Fruit fly (Drosophila melanogaster) whole organism, prepupa: Measurements from ENCODE around the gene Ir68a.

Experiments
- Blimp-1 ChIP-seq: fragments of 200-800 bp; sonication (Bioruptor generic); optimal IDR thresholded peaks from 3 replicates; lab custom pipeline; 2017; ENCODE audit warnings: missing biosample characterization, missing genetic modification characterization, mild to moderate bottlenecking, moderate library complexity, missing genetic modification reagents
- CG10631 ChIP-seq: fragments of 200-800 bp; sonication (Bioruptor generic); optimal IDR thresholded peaks from 2 replicates; lab custom pipeline; 2016; ENCODE audit warnings: missing biosample characterization, missing genetic modification characterization
- CG10669 ChIP-seq: fragments of 200-800 bp; sonication (Bioruptor generic); optimal IDR thresholded peaks from 3 replicates; lab custom pipeline; 2018; ENCODE audit warnings: missing biosample characterization, mild to moderate bottlenecking, missing genetic modification characterization, moderate library complexity
- CG11902 ChIP-seq: fragments of 200-800 bp; sonication (Bioruptor generic); optimal IDR thresholded peaks from 3 replicates; lab custom pipeline; 2016; ENCODE audit warnings: missing biosample characterization, missing genetic modification characterization
- CG16779 ChIP-seq: fragments of 200-800 bp; sonication (Bioruptor generic); optimal IDR thresholded peaks from 3 replicates; lab custom pipeline; 2017; ENCODE audit warnings: missing biosample characterization, mild to moderate bottlenecking, missing genetic modification characterization
- CG31627 ChIP-seq: fragments of 200-800 bp; sonication (Bioruptor generic); optimal IDR thresholded peaks from 3 replicates; lab custom pipeline; 2016; ENCODE audit warnings: missing biosample characterization, missing genetic modification characterization
- CG32006 ChIP-seq: fragments of 200-800 bp; sonication (Bioruptor generic); optimal IDR thresholded peaks from 3 replicates; lab custom pipeline; 2017; ENCODE audit warnings: missing biosample characterization, mild to moderate bottlenecking, missing genetic modification characterization
- CG3919 ChIP-seq: fragments of 200-800 bp; sonication (Bioruptor generic); optimal IDR thresholded peaks from 3 replicates; lab custom pipeline; 2016; ENCODE audit warnings: missing biosample characterization, missing genetic modification characterization
- CG6276 ChIP-seq: fragments of 200-800 bp; sonication (Bioruptor generic); optimal IDR thresholded peaks from 2 replicates; lab custom pipeline; 2017; ENCODE audit warnings: missing biosample characterization, mild to moderate bottlenecking, missing genetic modification characterization
- CG6792 ChIP-seq: fragments of 200-800 bp; sonication (Bioruptor generic); optimal IDR thresholded peaks from 3 replicates; lab custom pipeline; 2016; ENCODE audit warnings: missing biosample characterization, missing genetic modification characterization
- CG6808 ChIP-seq: fragments of 200-800 bp; sonication (Bioruptor generic); optimal IDR thresholded peaks from 3 replicates; lab custom pipeline; 2017; ENCODE audit warnings: missing biosample characterization, missing genetic modification characterization, mild to moderate bottlenecking, moderate library complexity, missing genetic modification reagents
- CG6854 ChIP-seq: fragments of 200-800 bp; sonication (Bioruptor generic); optimal IDR thresholded peaks from 2 replicates; lab custom pipeline; 2017; ENCODE audit warnings: missing biosample characterization, mild to moderate bottlenecking, missing genetic modification characterization
- CG7368 ChIP-seq: fragments of 200-800 bp; sonication (Bioruptor generic); optimal IDR thresholded peaks from 3 replicates; lab custom pipeline; 2016; ENCODE audit warnings: missing biosample characterization, missing genetic modification characterization
- CG8119 ChIP-seq: fragments of 200-800 bp; sonication (Bioruptor generic); IDR thresholded peaks from 3 replicates; pipeline ENCODE4 v1.3.6; 2022; ENCODE audit warnings: missing biosample characterization, missing genetic modification characterization
- CG8319 ChIP-seq: fragments of 200-800 bp; sonication (Bioruptor generic); optimal IDR thresholded peaks from 3 replicates; lab custom pipeline; 2016; ENCODE audit warnings: missing biosample characterization, missing genetic modification characterization
- CG8632 ChIP-seq: fragments of 200-800 bp; sonication (Bioruptor generic); optimal IDR thresholded peaks from 3 replicates; lab custom pipeline; 2016; ENCODE audit warnings: missing biosample characterization, missing genetic modification characterization
- CG9139 ChIP-seq: fragments of 200-800 bp; sonication (Bioruptor generic); optimal IDR thresholded peaks from 3 replicates; lab custom pipeline; 2017; ENCODE audit warnings: missing biosample characterization, mild to moderate bottlenecking, missing genetic modification characterization
- Eip75B ChIP-seq: fragments of 200-800 bp; sonication (Bioruptor generic); optimal IDR thresholded peaks from 3 replicates; lab custom pipeline; 2016; ENCODE audit warnings: missing biosample characterization, missing genetic modification characterization
- Eip78C ChIP-seq: fragments of 200-800 bp; sonication (Bioruptor generic); peaks from one replicate; lab custom pipeline; 2016; ENCODE audit warnings: missing biosample characterization, missing genetic modification characterization
- Eip93F ChIP-seq: fragments of 200-800 bp; sonication (Bioruptor generic); optimal IDR thresholded peaks from 2 replicates; lab custom pipeline; 2016; ENCODE audit warnings: missing biosample characterization, mild to moderate bottlenecking, missing genetic modification characterization
- Ets21C ChIP-seq: fragments of 200-800 bp; sonication (Bioruptor generic); optimal IDR thresholded peaks from 3 replicates; lab custom pipeline; 2016; ENCODE audit warnings: missing biosample characterization, missing genetic modification characterization
- Gug ChIP-seq: fragments of 200-800 bp; sonication (Bioruptor generic); IDR thresholded peaks from 2 replicates; pipeline ENCODE4 v1.3.6; 2022; ENCODE audit warnings: missing biosample characterization, missing genetic modification characterization
- Hr38 ChIP-seq: sonication (Bioruptor generic); optimal IDR thresholded peaks from 2 replicates; lab custom pipeline; 2016; ENCODE audit warnings: missing biosample characterization, missing genetic modification characterization
- Hr39 ChIP-seq: fragments of 200-800 bp; sonication (Bioruptor generic); optimal IDR thresholded peaks from 2 replicates; lab custom pipeline; 2016; ENCODE audit warnings: missing biosample characterization, missing genetic modification characterization
- Lpt ChIP-seq: fragments of 200-800 bp; sonication (Bioruptor generic); optimal IDR thresholded peaks from 3 replicates; lab custom pipeline; 2016; ENCODE audit warnings: missing biosample characterization, missing genetic modification characterization
- Smox ChIP-seq: fragments of 200-800 bp; sonication (Bioruptor generic); optimal IDR thresholded peaks from 3 replicates; lab custom pipeline; 2016; ENCODE audit warnings: missing biosample characterization, missing genetic modification characterization
- Sox14 ChIP-seq: fragments of 200-800 bp; sonication (Bioruptor generic); optimal IDR thresholded peaks from 3 replicates; lab custom pipeline; 2016; ENCODE audit warnings: missing biosample characterization, missing genetic modification characterization
- Sox15 ChIP-seq: fragments of 200-800 bp; sonication (Bioruptor generic); optimal IDR thresholded peaks from 3 replicates; lab custom pipeline; 2016; ENCODE audit warnings: missing biosample characterization, missing genetic modification characterization
- achi ChIP-seq: fragments of 200-800 bp; sonication (Bioruptor generic); optimal IDR thresholded peaks from 3 replicates; lab custom pipeline; 2016; ENCODE audit warnings: missing biosample characterization, missing genetic modification characterization
- acj6 ChIP-seq: fragments of 200-800 bp; sonication (Bioruptor generic); optimal IDR thresholded peaks from 3 replicates; lab custom pipeline; 2016; ENCODE audit warnings: missing biosample characterization, missing genetic modification characterization
- cyc ChIP-seq: fragments of 200-800 bp; sonication (Bioruptor generic); optimal IDR thresholded peaks from 3 replicates; lab custom pipeline; 2016; ENCODE audit warnings: missing biosample characterization, missing genetic modification characterization
- dac ChIP-seq: fragments of 200-800 bp; sonication (Bioruptor generic); optimal IDR thresholded peaks from 2 replicates; lab custom pipeline; 2017; ENCODE audit warnings: missing biosample characterization, mild to moderate bottlenecking, missing genetic modification characterization
- dsx ChIP-seq: fragments of 200-800 bp; optimal IDR thresholded peaks from 3 replicates; lab custom pipeline; 2019; ENCODE audit warnings: missing biosample characterization, mild to moderate bottlenecking, missing genetic modification characterization, moderate library complexity; ENCODE audit not compliant: poor library complexity, severe bottlenecking
- esn ChIP-seq: fragments of 200-800 bp; sonication (Bioruptor generic); optimal IDR thresholded peaks from 2 replicates; lab custom pipeline; 2016; ENCODE audit warnings: missing biosample characterization, mild to moderate bottlenecking, missing genetic modification characterization, moderate library complexity
- fd59A ChIP-seq: fragments of 200-800 bp; sonication (Bioruptor generic); optimal IDR thresholded peaks from 2 replicates; lab custom pipeline; 2017; ENCODE audit warnings: missing biosample characterization, mild to moderate bottlenecking, missing genetic modification characterization, missing genetic modification reagents
- fd85E ChIP-seq: fragments of 200-800 bp; sonication (Bioruptor generic); optimal IDR thresholded peaks from 3 replicates; lab custom pipeline; 2016; ENCODE audit warnings: missing biosample characterization, missing genetic modification characterization
- fkh ChIP-seq: fragments of 200-800 bp; sonication (Bioruptor generic); optimal IDR thresholded peaks from 3 replicates; lab custom pipeline; 2017; ENCODE audit warnings: missing biosample characterization, mild to moderate bottlenecking, missing genetic modification characterization, moderate library complexity
- lz ChIP-seq: fragments of 200-800 bp; sonication (Bioruptor generic); optimal IDR thresholded peaks from 3 replicates; lab custom pipeline; 2016; ENCODE audit warnings: missing biosample characterization, missing genetic modification characterization
- net ChIP-seq: fragments of 200-800 bp; sonication (Bioruptor generic); optimal IDR thresholded peaks from 3 replicates; lab custom pipeline; 2016; ENCODE audit warnings: missing biosample characterization, missing genetic modification characterization
- pdm3 ChIP-seq: fragments of 200-800 bp; sonication (Bioruptor generic); optimal IDR thresholded peaks from 3 replicates; lab custom pipeline; 2016; ENCODE audit warnings: missing biosample characterization, missing genetic modification characterization
- salr ChIP-seq, 2 experiments: fragments of 200-800 bp; sonication (Bioruptor generic); optimal IDR thresholded peaks; 3 replicates each; lab custom pipeline; 2016 to 2018; ENCODE audit warnings: missing biosample characterization in 2 of 2, missing genetic modification characterization in 2 of 2, mild to moderate bottlenecking in 1 of 2
- spab ChIP-seq: fragments of 200-800 bp; sonication (Bioruptor generic); optimal IDR thresholded peaks from 2 replicates; lab custom pipeline; 2017; ENCODE audit warnings: missing biosample characterization, mild to moderate bottlenecking, missing genetic modification characterization, missing genetic modification reagents
- svp ChIP-seq: fragments of 200-800 bp; sonication (Bioruptor generic); peaks from one replicate; lab custom pipeline; 2016; ENCODE audit warnings: missing biosample characterization, missing genetic modification characterization
- topi ChIP-seq: fragments of 200-800 bp; sonication (Bioruptor generic); optimal IDR thresholded peaks from 3 replicates; lab custom pipeline; 2016; ENCODE audit warnings: missing biosample characterization, missing genetic modification characterization
- vri ChIP-seq: fragments of 200-800 bp; sonication (Bioruptor generic); optimal IDR thresholded peaks from 3 replicates; lab custom pipeline; 2016; ENCODE audit warnings: missing biosample characterization, mild to moderate bottlenecking, missing genetic modification characterization

Ir68a gene

dm6 chr3L:11261456-11262082, 25.6 kb upstream of the Ir68a start (continued):
- TF ChIP-seq svp (peak; percentile 83), Blimp-1 (peak; percentile 75), topi (GFP tag; lab: Kevin White, UChicago) (peak; percentile 78), dac (GFP tag; lab: Kevin White, UChicago) (peak; percentile 26), net (peak; percentile 82), CG16779 (tag; lab: Kevin White, UChicago) (peak; percentile 87), Gug (peak; percentile 84), fd59A (GFP tag; lab: Kevin White, UChicago) (peak; percentile 90), Sox15 (peak; percentile 85), lz (peak; percentile 70), spab (GFP tag; lab: Kevin White, UChicago) (peak; percentile 84), cyc (GFP tag; lab: Kevin White, UChicago) (peak; percentile 79), CG31627 (peak; percentile 60), CG3919 (GFP tag; lab: Kevin White, UChicago) (peak; percentile 87), CG7368 (GFP tag; lab: Kevin White, UChicago) (peak; percentile 87), fkh (GFP tag; lab: Kevin White, UChicago) (no peak), Lpt (GFP tag; lab: Kevin White, UChicago) (peak; percentile 77), CG32006 (GFP tag; lab: Kevin White, UChicago) (peak; percentile 88), Ets21C (GFP tag; lab: Kevin White, UChicago) (peak; percentile 49), CG10669 (GFP tag; lab: Kevin White, UChicago) (peak; percentile 89), CG8319 (GFP tag; lab: Kevin White, UChicago) (peak; percentile 75), CG6854 (GFP tag; lab: Kevin White, UChicago) (peak; percentile 71), Hr39 (peak; percentile 46), CG6792 (peak; percentile 85), Eip93F (GFP tag; lab: Kevin White, UChicago) (peak; percentile 30), CG10631 (GFP tag; lab: Kevin White, UChicago) (peak; percentile 86)

DNA sequence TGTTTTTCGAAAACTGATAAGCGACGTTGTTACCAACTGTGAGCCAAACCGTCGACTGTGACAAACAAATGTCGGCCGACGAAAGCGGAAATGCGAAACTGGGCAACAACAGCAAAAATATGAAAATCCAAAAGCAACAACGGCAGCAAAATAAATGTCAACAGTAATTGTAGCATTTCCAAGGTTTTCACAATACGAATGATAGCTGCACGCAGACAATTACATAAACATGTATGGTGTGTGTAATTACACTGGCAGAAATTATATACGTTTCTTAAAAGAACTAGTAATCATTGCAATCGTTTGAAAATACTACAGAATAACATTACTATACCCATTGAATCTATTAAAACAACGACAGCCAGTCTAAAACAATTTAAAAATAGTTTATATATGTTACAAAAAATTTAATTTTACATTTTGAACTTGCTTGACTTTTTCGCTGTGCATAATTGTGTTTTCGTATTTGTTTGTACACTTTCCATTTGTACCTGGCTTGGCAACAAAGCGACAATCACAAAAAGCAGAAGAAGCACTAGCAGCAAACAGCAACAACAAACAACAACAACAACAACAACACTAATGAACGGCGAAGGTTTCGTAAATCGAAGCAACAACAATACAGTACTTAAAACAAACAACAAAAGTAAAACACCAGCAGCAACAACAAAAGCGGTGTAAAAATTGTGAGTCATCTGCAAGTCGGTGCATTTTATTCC, 24.9 kb upstream of the Ir68a start:
- TF ChIP-seq CG31627, result peak; percentile 54
- TF ChIP-seq CG8632 (GFP tag; lab: Kevin White, UChicago), result peak; percentile 44
- peak; percentile 40 for TF ChIP-seq Smox (GFP tag; lab: Kevin White, UChicago)
- no peak for TF ChIP-seq CG16779 (tag; lab: Kevin White, UChicago)
- no peak for TF ChIP-seq CG7368 (GFP tag; lab: Kevin White, UChicago)
- peak; percentile 90 for TF ChIP-seq Eip78C (GFP tag; lab: Kevin White, UChicago)
- TF ChIP-seq vri (GFP tag; lab: Kevin White, UChicago), result no peak
- peak; percentile 45 for TF ChIP-seq lz
- no peak for TF ChIP-seq fd59A (GFP tag; lab: Kevin White, UChicago)
- TF ChIP-seq achi (GFP tag; lab: Kevin White, UChicago), result no peak
- TF ChIP-seq svp, result peak; percentile 79
- peak in 1 of 2 experiments; percentile 63 for TF ChIP-seq salr (GFP tag; optimal IDR thresholded peaks at IDR 0.05; lab: Kevin White, UChicago)
- peak; percentile 23; the same call in 1 of the 2 replicates for TF ChIP-seq Gug
- TF ChIP-seq pdm3 (GFP tag; lab: Kevin White, UChicago), result peak; percentile 79
- no peak for TF ChIP-seq CG32006 (GFP tag; lab: Kevin White, UChicago)
- peak; percentile 28 for TF ChIP-seq Eip93F (GFP tag; lab: Kevin White, UChicago)
- TF ChIP-seq CG8119 (GFP tag; lab: Robert Waterston, UW), result peak; percentile 57
- TF ChIP-seq dac (GFP tag; lab: Kevin White, UChicago), result no peak
- no peak for TF ChIP-seq CG6276 (GFP tag; lab: Kevin White, UChicago)
- peak; percentile 24 for TF ChIP-seq Sox15
- TF ChIP-seq Hr38 (GFP tag; lab: Kevin White, UChicago), result no peak
- no peak for TF ChIP-seq net
- no peak for TF ChIP-seq CG6808
- TF ChIP-seq Sox14, result peak; percentile 58
- no peak for TF ChIP-seq CG9139 (GFP tag; lab: Kevin White, UChicago)
- TF ChIP-seq esn, result peak; percentile 72
- TF ChIP-seq CG11902 (GFP tag; lab: Kevin White, UChicago), result peak; percentile 45
- TF ChIP-seq acj6 (GFP tag; lab: Kevin White, UChicago), result peak; percentile 62
- TF ChIP-seq CG10631 (GFP tag; lab: Kevin White, UChicago), result no peak
- peak; percentile 28 for TF ChIP-seq CG8319 (GFP tag; lab: Kevin White, UChicago)
- TF ChIP-seq CG6854 (GFP tag; lab: Kevin White, UChicago), result no peak
- peak; percentile 67 for TF ChIP-seq topi (GFP tag; lab: Kevin White, UChicago)
- peak; percentile 61 for TF ChIP-seq CG3919 (GFP tag; lab: Kevin White, UChicago)
- TF ChIP-seq Eip75B (GFP tag; lab: Kevin White, UChicago), result peak; percentile 62
- TF ChIP-seq dsx (GFP tag; lab: Kevin White, UChicago), result no peak
- TF ChIP-seq fd85E, result no peak
- TF ChIP-seq CG6792, result peak; percentile 37
- no peak for TF ChIP-seq Lpt (GFP tag; lab: Kevin White, UChicago)
